Worm (Caenorhabditis elegans) whole organism, mixed stage, embryonic: ENCODE measurements around the gene toh-1.

Experiments used
- M03D4.4 ChIP-seq: sonication (generic microtip); optimal IDR thresholded peaks from 2 replicates; lab custom pipeline; 2017; ENCODE audit warnings: mild to moderate bottlenecking, missing genetic modification characterization, missing compliant biosample characterization
- blmp-1 ChIP-seq: fragments of 150-350 bp; optimal IDR thresholded peaks from 2 replicates; lab custom pipeline; 2014; ENCODE audit warnings: missing biosample characterization, missing genetic modification characterization
- ceh-83 ChIP-seq: fragments of 200-800 bp; sonication (Bioruptor generic); optimal IDR thresholded peaks from 2 replicates; lab custom pipeline; 2018; ENCODE audit warnings: mild to moderate bottlenecking, missing genetic modification characterization, missing compliant biosample characterization
- cnd-1 ChIP-seq: fragments of 200-800 bp; sonication (Bioruptor generic); optimal IDR thresholded peaks from 2 replicates; lab custom pipeline; 2018; ENCODE audit warnings: mild to moderate bottlenecking, missing genetic modification characterization, missing compliant biosample characterization
- elt-3 ChIP-seq: fragments of 150-350 bp; optimal IDR thresholded peaks from 2 replicates; lab custom pipeline; 2014; ENCODE audit warnings: missing biosample characterization, missing genetic modification characterization
- ham-2 ChIP-seq: fragments of 200-800 bp; sonication (Bioruptor generic); optimal IDR thresholded peaks from 2 replicates; lab custom pipeline; 2018; ENCODE audit warnings: mild to moderate bottlenecking, missing genetic modification characterization, missing compliant biosample characterization
- lin-13 ChIP-seq: fragments of 150-350 bp; optimal IDR thresholded peaks from 2 replicates; lab custom pipeline; 2014; ENCODE audit warnings: missing biosample characterization, missing genetic modification characterization
- mab-5 ChIP-seq: fragments of 150-350 bp; optimal IDR thresholded peaks from 2 replicates; lab custom pipeline; 2014; ENCODE audit warnings: missing biosample characterization, missing genetic modification characterization
- tbx-8 ChIP-seq: fragments of 200-800 bp; sonication (Bioruptor generic); optimal IDR thresholded peaks from 2 replicates; lab custom pipeline; 2018; ENCODE audit warnings: mild to moderate bottlenecking, missing genetic modification characterization, moderate library complexity, missing compliant biosample characterization
- unc-120 ChIP-seq: sonication (generic microtip); optimal IDR thresholded peaks from 2 replicates; lab custom pipeline; 2017; ENCODE audit warnings: missing genetic modification characterization, missing compliant biosample characterization; ENCODE audit not compliant: poor library complexity, severe bottlenecking
- unc-39 ChIP-seq: fragments of 150-350 bp; optimal IDR thresholded peaks from 2 replicates; lab custom pipeline; 2014; ENCODE audit warnings: missing biosample characterization, missing genetic modification characterization

Gene toh-1

DNA sequence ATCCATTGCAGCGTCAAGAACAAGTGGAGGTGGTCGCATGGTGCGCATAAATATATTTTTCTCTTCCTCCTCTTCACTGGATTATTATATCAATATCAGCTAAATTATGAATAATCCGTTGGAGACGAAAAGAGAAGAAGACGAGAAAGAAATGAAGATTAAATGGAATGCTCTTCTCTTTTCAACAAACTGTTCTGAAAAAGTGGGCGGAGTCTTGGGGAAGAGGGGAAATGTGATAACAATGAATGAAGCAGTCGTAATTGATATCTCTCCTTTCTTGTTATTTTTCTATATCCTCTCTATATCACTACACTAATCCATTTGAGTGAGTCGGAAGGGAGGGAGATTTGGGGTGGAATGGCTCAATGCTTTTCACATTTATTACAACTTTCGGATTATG is 49.5 kb downstream of the toh-1 start, which contains the start of gene arcp-1:
TSS of gene arcp-1 (minus strand) at position 101 of the 400 bp plus-strand sequence.
- TF ChIP-seq mab-5 (tag; lab: Kevin White, UChicago) = no peak
- TF ChIP-seq cnd-1 (tag; lab: Kevin White, UChicago) = no peak
- TF ChIP-seq ham-2 (GFP tag; lab: Kevin White, UChicago) = no peak
- no peak for TF ChIP-seq unc-39 (tag; lab: Kevin White, UChicago)
- TF ChIP-seq blmp-1 (tag; lab: Kevin White, UChicago) = no peak
- TF ChIP-seq lin-13 = no peak
- TF ChIP-seq ceh-83 = no peak
- no peak for TF ChIP-seq tbx-8 (GFP tag; lab: Kevin White, UChicago)
- no peak for TF ChIP-seq elt-3 (tag; lab: Kevin White, UChicago)
- no peak for TF ChIP-seq unc-120
- TF ChIP-seq M03D4.4 (tag; lab: Kevin White, UChicago) = no peak
